Worm (Caenorhabditis elegans) whole organism, mixed stage, embryonic: ENCODE data around the gene K09H11.15.

Experiments
- nhr-12 ChIP-seq: fragments of 150-350 bp; optimal IDR thresholded peaks from 2 replicates; lab custom pipeline; 2014; ENCODE audit warnings: missing biosample characterization, missing genetic modification characterization
- nhr-28 ChIP-seq: fragments of 150-350 bp; optimal IDR thresholded peaks from 2 replicates; lab custom pipeline; 2014; ENCODE audit warnings: missing biosample characterization, missing genetic modification characterization
- pha-4 ChIP-seq: fragments of 150-350 bp; optimal IDR thresholded peaks from 2 replicates; lab custom pipeline; 2018; ENCODE audit warnings: missing biosample characterization, missing genetic modification reagents, missing genetic modification characterization
- unc-62 ChIP-seq: fragments of 150-350 bp; optimal IDR thresholded peaks from 2 replicates; lab custom pipeline; 2014; ENCODE audit warnings: missing biosample characterization, missing genetic modification reagents, missing genetic modification characterization

DNA sequence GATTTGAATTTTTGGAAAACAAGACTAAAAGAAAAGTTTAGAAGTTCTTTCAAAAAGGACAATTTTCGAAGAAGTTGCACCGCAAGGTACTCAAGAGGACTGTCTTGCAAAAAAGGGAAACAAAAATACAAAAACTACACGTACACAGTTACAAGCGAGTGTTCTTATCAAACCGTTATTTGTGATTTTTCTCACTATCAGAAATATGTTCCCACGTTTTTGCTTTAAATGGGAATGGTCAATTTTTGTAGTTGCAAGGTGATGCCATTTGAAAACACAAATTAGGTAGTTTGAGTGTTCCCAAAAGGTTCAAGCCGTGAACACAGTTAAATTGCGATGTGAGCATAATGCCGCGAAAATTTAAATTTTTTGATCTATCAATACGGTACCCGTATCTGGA lies 34.5 kb downstream of the K09H11.15 start:
- TF ChIP-seq unc-62 (GFP tag; lab: Kevin White, UChicago) = no peak
- TF ChIP-seq nhr-28 = no peak
- no peak for TF ChIP-seq nhr-12 (tag; lab: Kevin White, UChicago)
- no peak for TF ChIP-seq pha-4
